Fruit fly (Drosophila melanogaster): ENCODE measurements around the gene CG7950.

dm6 chr3R:30071827-30072226 lies 15.2 kb downstream of the CG7950 start:
- TF ChIP-seq psq (optimal IDR thresholded peaks at IDR 0.05) (no peak), Dll (optimal IDR thresholded peaks at IDR 0.05) (no peak), EcR (GFP tag; optimal IDR thresholded peaks at IDR 0.05) (no peak), CG8478 (optimal IDR thresholded peaks at IDR 0.05) (no peak), usp (GFP tag; optimal IDR thresholded peaks at IDR 0.05) (no peak)
